Worm (Caenorhabditis elegans) whole organism, L4/young adult: ENCODE measurements around the gene fbxb-105.

Source experiments
- dao-5 ChIP-seq: sonication (generic microtip); optimal IDR thresholded peaks from 2 replicates; lab custom pipeline; 2016; ENCODE audit warnings: missing genotype, missing genetic modification characterization, moderate library complexity, missing compliant biosample characterization
- him-1 ChIP-seq: sonication (generic microtip); optimal IDR thresholded peaks from 2 replicates; lab custom pipeline; 2016; ENCODE audit warnings: missing genotype, missing genetic modification reagents, missing genetic modification characterization, missing compliant biosample characterization

DNA sequence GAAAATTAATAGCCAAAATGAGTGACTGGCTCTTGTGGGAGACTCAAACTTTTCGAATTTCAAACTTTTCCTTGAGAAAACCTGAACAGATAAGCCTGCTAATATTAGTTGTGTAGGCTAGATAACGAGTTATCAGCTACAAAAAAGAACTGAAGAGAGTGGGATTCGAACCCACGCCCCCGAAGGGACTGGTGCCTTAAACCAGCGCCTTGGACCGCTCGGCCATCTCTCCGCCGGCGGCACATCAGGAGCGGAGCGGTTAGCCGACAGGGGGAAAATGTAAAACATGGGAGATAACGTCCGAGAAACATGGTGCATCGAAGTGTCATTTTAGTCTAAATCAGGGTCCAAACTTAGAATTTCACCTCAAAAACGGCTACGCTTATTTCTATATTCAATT lies 35.0 kb downstream of the fbxb-105 start:
- no peak for TF ChIP-seq dao-5
- TF ChIP-seq him-1 (tag; lab: Kevin White, UChicago): no peak
